Worm (Caenorhabditis elegans): ENCODE measurements around the gene aat-2.
A peak's percentile ranks its signal among the peaks of the same experiment; 100 is the strongest.

Gene aat-2

DNA sequence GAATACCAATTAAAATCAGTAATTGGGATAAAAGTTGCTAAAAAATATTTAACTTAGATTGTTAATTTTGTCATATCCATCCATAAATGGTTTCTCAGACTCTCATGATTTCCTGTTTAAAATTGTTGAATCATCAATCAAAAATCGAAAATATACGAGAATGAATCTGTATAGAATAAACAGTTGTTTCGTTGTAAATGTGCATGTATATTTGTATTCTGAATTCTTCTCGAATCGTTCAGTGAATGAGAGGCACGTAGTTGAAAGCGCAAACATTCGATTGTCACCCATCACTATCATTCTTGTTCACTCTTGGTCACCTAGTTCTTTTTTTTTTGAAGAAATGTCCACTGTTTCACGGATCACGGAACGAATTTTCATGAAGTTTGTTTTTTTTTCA is 3.8 kb upstream of the aat-2 start, which contains the start of gene ptd-2:
Gene ptd-2 (plus strand): TSS at position 301 of the 400 bp plus-strand sequence.
- TF ChIP-seq unc-120 (tag; optimal IDR thresholded peaks at IDR 0.05; ENCODE audit: poor library complexity, severe bottlenecking) = no peak
- no peak for TF ChIP-seq unc-39 (tag; optimal IDR thresholded peaks at IDR 0.05)
- no peak for TF ChIP-seq sptf-1 (tag; optimal IDR thresholded peaks at IDR 0.05)
- TF ChIP-seq mab-5 (tag; optimal IDR thresholded peaks at IDR 0.05) = no peak

DNA sequence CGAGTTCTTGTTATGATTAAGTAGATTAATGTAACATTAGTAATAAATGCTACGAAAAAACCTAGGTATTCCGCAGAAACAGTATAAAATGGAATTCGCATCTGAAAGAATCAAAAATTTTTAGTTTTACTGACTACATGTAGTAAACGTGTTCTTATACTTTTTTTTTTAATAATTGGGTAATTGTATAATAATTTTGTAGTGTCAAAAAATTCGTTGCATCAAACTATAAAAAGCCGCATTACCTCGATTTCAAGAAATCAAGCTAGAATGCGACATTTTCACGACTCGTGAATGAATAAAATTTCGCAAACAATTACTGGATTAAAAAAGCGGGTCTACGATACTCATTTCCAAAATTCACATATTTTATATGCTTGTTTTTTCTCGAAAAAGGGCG is 3.0 kb upstream of the aat-2 start, which contains the start of gene str-94:
Gene str-94 (minus strand): TSS at position 101 of the 400 bp plus-strand sequence.
- TF ChIP-seq nhr-28 (tag; optimal IDR thresholded peaks at IDR 0.05) = no peak
- TF ChIP-seq ceh-39 (tag; optimal IDR thresholded peaks at IDR 0.05) = no peak
- no peak for TF ChIP-seq mab-5 (tag; optimal IDR thresholded peaks at IDR 0.05)
- no peak for TF ChIP-seq tbx-8 (GFP tag; optimal IDR thresholded peaks at IDR 0.05)
- no peak for TF ChIP-seq sem-2 (GFP tag; optimal IDR thresholded peaks at IDR 0.05)
- no peak for TF ChIP-seq M03D4.4 (tag; optimal IDR thresholded peaks at IDR 0.05)
- TF ChIP-seq ces-1 (GFP tag; optimal IDR thresholded peaks at IDR 0.05) = no peak
- no peak for TF ChIP-seq drap-1 (GFP tag; optimal IDR thresholded peaks at IDR 0.05)
- TF ChIP-seq nhr-237 (tag; optimal IDR thresholded peaks at IDR 0.05) = no peak
- TF ChIP-seq nhr-76 (tag; optimal IDR thresholded peaks at IDR 0.05) = no peak
- no peak for TF ChIP-seq cnd-1 (tag; optimal IDR thresholded peaks at IDR 0.05)
- no peak for TF ChIP-seq elt-3 (tag; optimal IDR thresholded peaks at IDR 0.05)
- TF ChIP-seq ceh-43 (GFP tag; optimal IDR thresholded peaks at IDR 0.05) = no peak
- TF ChIP-seq lin-13 (tag; optimal IDR thresholded peaks at IDR 0.05) = no peak

DNA sequence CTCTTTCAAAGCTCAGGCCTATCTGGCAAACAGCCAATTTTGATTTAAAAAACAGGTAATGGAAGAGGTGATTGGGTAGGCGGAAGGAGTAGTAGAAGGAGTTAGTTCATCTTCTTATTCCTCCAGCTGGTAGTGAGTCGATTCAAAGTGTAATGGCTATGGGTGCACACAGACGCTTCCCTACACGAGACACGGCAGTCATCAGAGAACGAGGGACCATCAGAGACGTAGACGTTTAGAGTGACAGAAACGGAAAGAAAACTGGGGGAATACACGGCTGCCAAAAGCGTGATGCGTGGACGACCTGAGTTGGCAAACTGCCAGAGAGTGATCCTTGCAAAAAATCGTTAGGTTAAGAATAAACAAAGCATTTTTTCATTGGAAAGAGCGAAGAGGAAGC is 1.3 kb upstream of the aat-2 start:
- TF ChIP-seq unc-39 (tag; optimal IDR thresholded peaks at IDR 0.05) (no peak), unc-62 (GFP tag; optimal IDR thresholded peaks at IDR 0.05) (peak; percentile 44), mls-2 (tag; optimal IDR thresholded peaks at IDR 0.05) (no peak), ceh-43 (GFP tag; optimal IDR thresholded peaks at IDR 0.05) (no peak), hlh-1 (tag; optimal IDR thresholded peaks at IDR 0.05) (peak; percentile 80), cnd-1 (tag; optimal IDR thresholded peaks at IDR 0.05) (peak; percentile 47), mab-5 (tag; optimal IDR thresholded peaks at IDR 0.05) (no peak), drap-1 (GFP tag; optimal IDR thresholded peaks at IDR 0.05) (peak; percentile 33), snpc-4 (tag; optimal IDR thresholded peaks at IDR 0.05) (no peak), zip-8 (tag; optimal IDR thresholded peaks at IDR 0.05) (no peak), unc-120 (tag; optimal IDR thresholded peaks at IDR 0.05; ENCODE audit: poor library complexity, severe bottlenecking) (peak; percentile 91), lin-32 (GFP tag; optimal IDR thresholded peaks at IDR 0.05) (no peak), pha-4 (tag; optimal IDR thresholded peaks at IDR 0.05) (no peak)

DNA sequence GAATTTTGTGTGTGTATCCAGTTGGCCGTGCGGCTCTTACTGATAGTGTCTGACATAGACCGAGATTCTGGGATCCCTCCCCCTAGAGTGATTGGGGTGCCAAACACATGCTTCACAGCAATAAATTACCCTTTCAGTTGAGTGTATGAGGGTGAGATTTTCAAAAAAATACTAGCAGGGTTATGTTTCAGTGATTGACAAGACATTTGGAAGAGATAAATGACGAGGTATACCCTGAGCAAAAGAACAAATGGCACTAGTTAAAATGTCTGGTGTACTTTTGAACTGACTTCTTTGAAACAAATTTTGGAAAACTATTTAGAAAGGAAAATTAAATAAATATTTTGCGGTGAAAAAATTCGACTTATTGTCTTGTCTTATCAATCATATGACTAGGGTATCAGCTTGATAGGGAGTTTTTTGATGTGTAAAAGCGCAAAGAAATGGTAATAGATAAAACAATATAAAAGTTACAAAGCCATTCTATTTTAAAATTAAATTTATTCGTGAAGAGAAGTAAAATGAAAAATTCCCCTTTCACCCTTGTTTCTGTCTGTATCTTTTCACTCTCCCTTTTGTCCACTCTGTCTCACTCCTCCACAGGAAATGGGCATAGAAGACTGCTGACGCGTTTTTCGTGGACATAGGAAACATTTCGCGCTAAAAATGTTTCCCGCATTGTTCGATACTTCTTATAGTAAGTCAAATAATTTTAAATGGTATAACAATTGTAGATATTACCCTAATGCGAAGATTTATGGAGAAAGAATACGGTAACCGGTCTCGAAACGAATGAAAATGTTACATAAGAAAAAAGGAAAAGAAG is 2.8 kb downstream of the aat-2 start, which contains the start of gene glo-4:
Gene glo-4 (minus strand): TSS at position 51 of the 826 bp plus-strand sequence.
- no peak for TF ChIP-seq ceh-83 (GFP tag; optimal IDR thresholded peaks at IDR 0.05)
- TF ChIP-seq ceh-43 (GFP tag; optimal IDR thresholded peaks at IDR 0.05) = no peak
- TF ChIP-seq mls-2 (tag; optimal IDR thresholded peaks at IDR 0.05) = no peak
- peak; percentile 77 for TF ChIP-seq ces-1 (GFP tag; optimal IDR thresholded peaks at IDR 0.05)
- TF ChIP-seq mep-1 (tag; optimal IDR thresholded peaks at IDR 0.05) = peak; percentile 69
- peak; percentile 69 for TF ChIP-seq nhr-237 (tag; optimal IDR thresholded peaks at IDR 0.05)
- no peak for TF ChIP-seq drap-1 (GFP tag; optimal IDR thresholded peaks at IDR 0.05)
- TF ChIP-seq lin-13 (tag; optimal IDR thresholded peaks at IDR 0.05) = peak; percentile 13
- TF ChIP-seq snpc-4 (tag; optimal IDR thresholded peaks at IDR 0.05) = no peak
- no peak for TF ChIP-seq unc-39 (tag; optimal IDR thresholded peaks at IDR 0.05)
- no peak for TF ChIP-seq bed-3 (GFP tag; optimal IDR thresholded peaks at IDR 0.05)
- TF ChIP-seq hlh-1 (tag; optimal IDR thresholded peaks at IDR 0.05) = peak; percentile 36
- peak; percentile 21 for TF ChIP-seq lsy-2 (tag; optimal IDR thresholded peaks at IDR 0.05)
- peak; percentile 55 for TF ChIP-seq unc-120 (tag; optimal IDR thresholded peaks at IDR 0.05; ENCODE audit: poor library complexity, severe bottlenecking)
- no peak for TF ChIP-seq nhr-76 (tag; optimal IDR thresholded peaks at IDR 0.05)
- no peak for TF ChIP-seq blmp-1 (tag; optimal IDR thresholded peaks at IDR 0.05)

DNA sequence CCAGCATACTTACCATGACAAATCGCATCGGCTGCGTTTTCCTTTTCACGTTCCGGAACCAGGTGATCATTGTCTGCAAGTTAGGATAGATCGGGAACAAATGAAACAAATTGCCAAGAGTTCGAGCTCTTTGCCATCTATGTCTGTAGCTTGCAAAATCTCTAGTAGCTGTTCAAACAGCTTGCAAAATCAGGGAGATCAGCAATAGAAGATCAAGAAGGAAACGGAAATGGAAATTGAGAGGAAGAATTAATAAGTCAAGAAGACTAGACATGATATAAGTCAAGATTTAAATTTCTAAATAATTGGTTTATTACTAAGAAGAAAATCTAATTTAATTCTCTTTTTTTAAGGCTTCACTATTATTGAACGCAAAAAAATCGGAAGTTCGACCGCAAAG is 13.9 kb downstream of the aat-2 start, which contains the start of gene F07C3.3:
Gene F07C3.3 (minus strand): TSS at position 101 of the 400 bp plus-strand sequence.
- no peak for TF ChIP-seq elt-3 (tag; optimal IDR thresholded peaks at IDR 0.05)
- TF ChIP-seq blmp-1 (tag; optimal IDR thresholded peaks at IDR 0.05) = no peak
- no peak for TF ChIP-seq mab-5 (tag; optimal IDR thresholded peaks at IDR 0.05)
- TF ChIP-seq nhr-76 (tag; optimal IDR thresholded peaks at IDR 0.05) = no peak
- TF ChIP-seq ham-2 (GFP tag; optimal IDR thresholded peaks at IDR 0.05) = no peak
- TF ChIP-seq lsy-2 (tag; optimal IDR thresholded peaks at IDR 0.05) = no peak
- TF ChIP-seq pha-4 (tag; optimal IDR thresholded peaks at IDR 0.05) = no peak
- no peak for TF ChIP-seq ceh-43 (GFP tag; optimal IDR thresholded peaks at IDR 0.05)

Data from whole organism, mixed stage, embryonic.